Fruit fly (Drosophila melanogaster) whole organism, embryonic: ENCODE results near the gene CG10804.

ENCODE experiments used
- CG11504 ChIP-seq: fragments of 200-800 bp; sonication (Bioruptor generic); optimal IDR thresholded peaks from 3 replicates; lab custom pipeline; 2019; ENCODE audit warnings: missing biosample characterization, mild to moderate bottlenecking, missing genetic modification characterization, moderate library complexity
- CG13287 ChIP-seq: fragments of 200-800 bp; sonication (Bioruptor generic); IDR thresholded peaks from 2 replicates; pipeline ENCODE4 v1.3.6; 2022; ENCODE audit warnings: missing biosample characterization, missing genetic modification characterization; ENCODE audit not compliant: partially characterized antibody
- CG14441 ChIP-seq: fragments of 200-800 bp; sonication (Bioruptor generic); IDR thresholded peaks from 2 replicates; pipeline ENCODE4 v1.3.6; 2022; ENCODE audit warnings: missing biosample characterization, missing genetic modification characterization
- CG14965 ChIP-seq: fragments of 200-800 bp; sonication (Bioruptor generic); optimal IDR thresholded peaks from 2 replicates; lab custom pipeline; 2016; ENCODE audit warnings: missing biosample characterization, missing genetic modification characterization, borderline replicate concordance
- CG15601 ChIP-seq: fragments of 200-800 bp; sonication (Bioruptor generic); optimal IDR thresholded peaks from 3 replicates; lab custom pipeline; 2019; ENCODE audit warnings: missing biosample characterization, mild to moderate bottlenecking, missing genetic modification characterization, moderate library complexity
- CG17385 ChIP-seq: fragments of 200-800 bp; sonication (Bioruptor generic); optimal IDR thresholded peaks from 3 replicates; lab custom pipeline; 2018; ENCODE audit warnings: missing biosample characterization, mild to moderate bottlenecking, missing genetic modification characterization
- CG2120 ChIP-seq: fragments of 200-800 bp; sonication (Bioruptor generic); optimal IDR thresholded peaks from 3 replicates; lab custom pipeline; 2016; ENCODE audit warnings: missing biosample characterization, missing genetic modification characterization
- CG2199 ChIP-seq: fragments of 200-800 bp; sonication (Bioruptor generic); IDR thresholded peaks from 3 replicates; pipeline ENCODE4 v1.3.6; 2022; ENCODE audit warnings: missing biosample characterization, missing genetic modification characterization
- CG31441 ChIP-seq: fragments of 200-800 bp; sonication (Bioruptor generic); IDR thresholded peaks from 2 replicates; pipeline ENCODE4 v1.3.6; 2022; ENCODE audit warnings: missing biosample characterization, missing genetic modification characterization
- CG3281 ChIP-seq: fragments of 200-800 bp; sonication (Bioruptor generic); optimal IDR thresholded peaks from 3 replicates; lab custom pipeline; 2017; ENCODE audit warnings: missing biosample characterization, mild to moderate bottlenecking, missing genetic modification characterization
- CG5245 ChIP-seq: fragments of 200-800 bp; sonication (Bioruptor generic); optimal IDR thresholded peaks from 3 replicates; lab custom pipeline; 2016; ENCODE audit warnings: missing biosample characterization, missing genetic modification characterization
- CG6813 ChIP-seq: fragments of 200-800 bp; sonication (Bioruptor generic); optimal IDR thresholded peaks from 2 replicates; lab custom pipeline; 2017; ENCODE audit warnings: missing biosample characterization, missing genetic modification characterization, mild to moderate bottlenecking, moderate library complexity, missing genetic modification reagents
- Deaf1 ChIP-seq: fragments of 200-800 bp; optimal IDR thresholded peaks from 3 replicates; lab custom pipeline; 2019; ENCODE audit warnings: missing biosample characterization, mild to moderate bottlenecking, missing genetic modification characterization, moderate library complexity
- Doc3 ChIP-seq: fragments of 200-800 bp; sonication (Bioruptor generic); IDR thresholded peaks from 3 replicates; pipeline ENCODE4 v1.3.6; 2022; ENCODE audit warnings: missing biosample characterization, missing genetic modification characterization; ENCODE audit not compliant: partially characterized antibody
- E2f1 ChIP-seq: fragments of 200-800 bp; sonication (Bioruptor generic); IDR thresholded peaks from 2 replicates; pipeline ENCODE4 v1.3.6; 2022; ENCODE audit warnings: missing biosample characterization, missing genetic modification characterization
- Gsc ChIP-seq: fragments of 200-800 bp; sonication (Bioruptor generic); IDR thresholded peaks from 2 replicates; pipeline ENCODE4 v1.3.6; 2022; ENCODE audit warnings: missing biosample characterization, missing genetic modification characterization
- HHEX ChIP-seq: fragments of 200-800 bp; sonication (Bioruptor generic); optimal IDR thresholded peaks from 3 replicates; lab custom pipeline; 2017; ENCODE audit warnings: missing biosample characterization, mild to moderate bottlenecking, missing genetic modification characterization, missing genetic modification reagents
- Hmx ChIP-seq: fragments of 200-800 bp; sonication (Bioruptor generic); optimal IDR thresholded peaks from 2 replicates; lab custom pipeline; 2016; ENCODE audit warnings: missing biosample characterization, missing genetic modification characterization
- Myb ChIP-seq: fragments of 200-800 bp; sonication (Bioruptor generic); optimal IDR thresholded peaks from 2 replicates; lab custom pipeline; 2016; ENCODE audit warnings: missing biosample characterization, missing genetic modification characterization
- NFAT ChIP-seq: fragments of 200-800 bp; sonication (Bioruptor generic); IDR thresholded peaks from 2 replicates; pipeline ENCODE4 v1.3.6; 2022; ENCODE audit warnings: missing biosample characterization, missing genetic modification characterization
- Nf-YC ChIP-seq: fragments of 200-800 bp; optimal IDR thresholded peaks from 3 replicates; lab custom pipeline; 2019; ENCODE audit warnings: missing biosample characterization, mild to moderate bottlenecking, missing genetic modification characterization, moderate library complexity
- Pdp1 ChIP-seq, 2 experiments: fragments of 200-800 bp; sonication (Bioruptor generic); optimal IDR thresholded peaks; 3 replicates each; lab custom pipeline; 2016; ENCODE audit warnings: missing biosample characterization in 2 of 2, missing genetic modification characterization in 2 of 2, mild to moderate bottlenecking in 1 of 2, moderate library complexity in 1 of 2
- Sox102F ChIP-seq: fragments of 200-800 bp; sonication (Bioruptor generic); optimal IDR thresholded peaks from 2 replicates; lab custom pipeline; 2018; ENCODE audit warnings: missing biosample characterization, mild to moderate bottlenecking, missing genetic modification characterization, moderate library complexity
- Spps ChIP-seq: fragments of 200-800 bp; sonication (Bioruptor generic); optimal IDR thresholded peaks from 2 replicates; lab custom pipeline; 2018; ENCODE audit warnings: missing biosample characterization, mild to moderate bottlenecking, missing genetic modification characterization
- Trl ChIP-seq, 3 experiments: fragments of >200 bp in 2 of 3; fragments of 200-800 bp in 1 of 3; sonication (Bioruptor generic) in 1 of 3; optimal IDR thresholded peaks; 2 replicates in 1 of 3; 3 replicates in 2 of 3; lab custom pipeline; 2016 to 2017; ENCODE audit warnings: missing biosample characterization in 1 of 3, missing genetic modification characterization in 1 of 3
- al ChIP-seq: fragments of 200-800 bp; sonication (Bioruptor generic); IDR thresholded peaks from 2 replicates; pipeline ENCODE4 v1.3.6; 2022; ENCODE audit warnings: missing biosample characterization, missing genetic modification characterization
- bcd ChIP-seq: fragments of 200-800 bp; sonication (Bioruptor generic); optimal IDR thresholded peaks from 2 replicates; lab custom pipeline; 2017; ENCODE audit warnings: missing biosample characterization, mild to moderate bottlenecking, missing genetic modification characterization
- cg ChIP-seq: fragments of 200-800 bp; sonication (Bioruptor generic); optimal IDR thresholded peaks from 3 replicates; lab custom pipeline; 2019; ENCODE audit warnings: missing biosample characterization, mild to moderate bottlenecking, missing genetic modification characterization, moderate library complexity
- dan ChIP-seq: fragments of 200-800 bp; sonication (Bioruptor generic); IDR thresholded peaks from 2 replicates; pipeline ENCODE4 v1.3.6; 2022; ENCODE audit warnings: missing biosample characterization, missing genetic modification characterization
- gem ChIP-seq: fragments of 200-800 bp; sonication (Bioruptor generic); optimal IDR thresholded peaks from 2 replicates; lab custom pipeline; 2019; ENCODE audit warnings: missing biosample characterization, mild to moderate bottlenecking, missing genetic modification characterization, moderate library complexity
- grau ChIP-seq: fragments of 200-800 bp; optimal IDR thresholded peaks from 3 replicates; lab custom pipeline; 2019; ENCODE audit warnings: missing biosample characterization, mild to moderate bottlenecking, missing genetic modification characterization, moderate library complexity
- jigr1 ChIP-seq: fragments of 200-800 bp; sonication (Bioruptor generic); IDR thresholded peaks from 3 replicates; pipeline ENCODE4 v1.3.6; 2022; ENCODE audit warnings: missing biosample characterization, missing genetic modification characterization
- jumu ChIP-seq: fragments of 200-800 bp; sonication (Bioruptor generic); optimal IDR thresholded peaks from 3 replicates; lab custom pipeline; 2016; ENCODE audit warnings: missing biosample characterization, missing genetic modification characterization
- lab ChIP-seq: fragments of 200-800 bp; sonication (Bioruptor generic); optimal IDR thresholded peaks from 3 replicates; lab custom pipeline; 2017; ENCODE audit warnings: missing biosample characterization, missing genetic modification characterization, mild to moderate bottlenecking, moderate library complexity, missing genetic modification reagents
- lbe ChIP-seq: fragments of 200-800 bp; sonication (Bioruptor generic); optimal IDR thresholded peaks from 2 replicates; lab custom pipeline; 2016; ENCODE audit warnings: missing biosample characterization, mild to moderate bottlenecking, missing genetic modification characterization
- nerfin-1 ChIP-seq: fragments of 200-800 bp; sonication (Bioruptor generic); optimal IDR thresholded peaks from 3 replicates; lab custom pipeline; 2019; ENCODE audit warnings: missing biosample characterization, mild to moderate bottlenecking, missing genetic modification characterization, moderate library complexity
- p53 ChIP-seq: fragments of 200-800 bp; sonication (Bioruptor generic); optimal IDR thresholded peaks from 2 replicates; lab custom pipeline; 2016; ENCODE audit warnings: missing biosample characterization, missing genetic modification characterization
- peb ChIP-seq: fragments of 200-800 bp; sonication (Bioruptor generic); IDR thresholded peaks from 2 replicates; pipeline ENCODE4 v1.3.6; 2022; ENCODE audit warnings: missing biosample characterization, missing genetic modification characterization
- phol ChIP-seq: fragments of 200-800 bp; sonication (Bioruptor generic); optimal IDR thresholded peaks from 3 replicates; lab custom pipeline; 2018; ENCODE audit warnings: missing biosample characterization, mild to moderate bottlenecking, missing genetic modification characterization, moderate library complexity
- ranshi ChIP-seq: fragments of 200-800 bp; sonication (Bioruptor generic); IDR thresholded peaks from 2 replicates; pipeline ENCODE4 v1.3.6; 2022; ENCODE audit warnings: missing biosample characterization, missing genetic modification characterization
- rib ChIP-seq: fragments of 200-800 bp; sonication (Bioruptor generic); IDR thresholded peaks from 2 replicates; pipeline ENCODE4 v1.3.6; 2022; ENCODE audit warnings: missing biosample characterization, missing genetic modification characterization
- row ChIP-seq: fragments of 200-800 bp; sonication (Bioruptor generic); IDR thresholded peaks from 3 replicates; pipeline ENCODE4 v1.3.6; 2022; ENCODE audit warnings: missing biosample characterization, missing genetic modification characterization
- salm ChIP-seq: fragments of 200-800 bp; sonication (Bioruptor generic); optimal IDR thresholded peaks from 2 replicates; lab custom pipeline; 2018; ENCODE audit warnings: missing biosample characterization, mild to moderate bottlenecking, missing genetic modification characterization
- sc ChIP-seq, 3 experiments: fragments of >200 bp in 2 of 3; fragments of 200-800 bp in 1 of 3; sonication (Bioruptor generic) in 1 of 3; optimal IDR thresholded peaks; 2 replicates in 2 of 3; 3 replicates in 1 of 3; lab custom pipeline; 2017; ENCODE audit warnings: mild to moderate bottlenecking in 1 of 3, missing biosample characterization in 1 of 3, missing genetic modification characterization in 1 of 3, missing genetic modification reagents in 1 of 3
- sd ChIP-seq: fragments of 200-800 bp; sonication (Bioruptor generic); optimal IDR thresholded peaks from 3 replicates; lab custom pipeline; 2018; ENCODE audit warnings: missing biosample characterization, mild to moderate bottlenecking, missing genetic modification characterization, moderate library complexity
- sima ChIP-seq: fragments of 200-800 bp; sonication (Bioruptor generic); optimal IDR thresholded peaks from 2 replicates; lab custom pipeline; 2016; ENCODE audit warnings: missing biosample characterization, missing genetic modification characterization
- sisA ChIP-seq: fragments of 200-800 bp; sonication (Bioruptor generic); IDR thresholded peaks from 2 replicates; pipeline ENCODE4 v1.3.6; 2022; ENCODE audit warnings: missing biosample characterization, missing genetic modification characterization
- tgo ChIP-seq: fragments of 200-800 bp; sonication (Bioruptor generic); IDR thresholded peaks from 3 replicates; pipeline ENCODE4 v1.3.6; 2022; ENCODE audit warnings: missing biosample characterization, missing genetic modification characterization

Gene CG10804

DNA sequence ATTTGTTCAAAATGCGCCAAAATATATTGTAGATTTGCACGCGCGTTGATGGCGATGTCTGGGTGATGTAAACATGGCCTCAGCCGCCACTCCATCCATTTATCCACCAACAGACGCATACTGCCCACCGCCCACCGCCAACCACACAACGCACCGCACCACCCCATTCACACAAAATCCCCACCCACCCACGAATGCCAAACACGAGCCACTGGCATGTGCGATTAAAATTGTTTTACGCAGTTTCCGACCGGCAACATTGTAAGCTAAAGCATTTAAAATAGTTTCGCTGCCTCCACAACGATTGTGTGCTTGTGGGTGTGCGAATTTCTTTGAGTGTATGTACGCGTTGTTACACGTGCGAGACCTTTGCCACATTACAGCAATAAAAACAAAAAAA lies 41.6 kb downstream of the CG10804 start (continued):
- 0 out of 2 replicates have a peak, but pooled peaks have one; percentile 18 for TF ChIP-seq CG14441 (GFP tag; lab: Robert Waterston, UW)
- TF ChIP-seq Gsc (GFP tag; lab: Robert Waterston, UW): no peak
- TF ChIP-seq ranshi (GFP tag; lab: Robert Waterston, UW): 0 out of 2 replicates have a peak, but pooled peaks have one; percentile 16
- TF ChIP-seq lab (GFP tag; lab: Kevin White, UChicago): peak; percentile 24
- no peak for TF ChIP-seq CG14965
- TF ChIP-seq dan (GFP tag; lab: Robert Waterston, UW): no peak
- TF ChIP-seq Myb (GFP tag; lab: Kevin White, UChicago): no peak
- TF ChIP-seq CG2199 (GFP tag; lab: Robert Waterston, UW): no peak
- no peak for TF ChIP-seq Deaf1 (tag; lab: Kevin White, UChicago)
- peak; percentile 11; the same call in 1 of the 3 replicates for TF ChIP-seq row (GFP tag; lab: Robert Waterston, UW)
- TF ChIP-seq CG15601: no peak
- TF ChIP-seq sd: peak; percentile 88
- TF ChIP-seq rib (GFP tag; lab: Robert Waterston, UW): peak; percentile 56; the same call in 1 of the 2 replicates

DNA sequence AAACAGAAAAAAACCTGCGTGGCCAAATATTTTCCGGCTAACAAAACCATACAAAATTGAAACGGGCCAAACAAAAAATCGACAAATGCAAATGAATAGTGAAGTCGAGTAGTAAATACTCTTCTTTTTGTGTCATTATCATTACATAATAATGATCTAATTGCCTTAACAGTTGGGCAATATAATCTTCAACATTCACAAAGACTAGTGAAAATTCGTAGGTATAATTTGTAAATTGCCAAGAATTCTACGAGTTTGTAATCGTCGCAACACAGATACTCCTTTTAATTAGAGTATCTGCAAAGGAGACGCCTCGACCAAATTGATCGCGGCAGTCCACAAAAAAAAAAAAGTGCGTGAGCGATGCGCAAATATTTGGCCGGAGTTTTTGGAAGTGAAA lies 44.6 kb downstream of the CG10804 start:
- TF ChIP-seq Hmx: no peak
- TF ChIP-seq sima: no peak
- TF ChIP-seq al (GFP tag; lab: Robert Waterston, UW): no peak
- no peak for TF ChIP-seq bcd
- no peak for TF ChIP-seq cg (GFP tag; lab: Kevin White, UChicago)
- peak; percentile 54 for TF ChIP-seq lbe (GFP tag; lab: Kevin White, UChicago)
- no peak for TF ChIP-seq jumu (GFP tag; lab: Kevin White, UChicago)
- TF ChIP-seq peb (GFP tag; lab: Robert Waterston, UW): no peak
- no peak for TF ChIP-seq CG13287 (GFP tag; lab: Robert Waterston, UW)
- no peak for TF ChIP-seq NFAT (GFP tag; lab: Robert Waterston, UW)
- TF ChIP-seq sisA (GFP tag; lab: Robert Waterston, UW): no peak
- TF ChIP-seq p53 (GFP tag; lab: Kevin White, UChicago): no peak
- no peak for TF ChIP-seq phol (tag; lab: Kevin White, UChicago)
- no peak for TF ChIP-seq grau (tag; lab: Kevin White, UChicago)
- TF ChIP-seq lab (GFP tag; lab: Kevin White, UChicago): peak; percentile 14
- no peak for TF ChIP-seq sc (optimal IDR thresholded peaks at IDR 0.05; lab: Kevin White, UChicago)
- TF ChIP-seq sc (GFP tag; optimal IDR thresholded peaks at IDR 0.05; lab: Kevin White, UChicago): no peak
- peak in 1 of 2 experiments; percentile 61 for TF ChIP-seq Pdp1 (GFP tag; optimal IDR thresholded peaks at IDR 0.05; lab: Kevin White, UChicago)
- TF ChIP-seq jigr1: no peak
- no peak for TF ChIP-seq salm (tag; lab: Kevin White, UChicago)
- no peak for TF ChIP-seq Spps (tag; lab: Kevin White, UChicago)
- TF ChIP-seq CG17385 (GFP tag; lab: Kevin White, UChicago): no peak
- no peak for TF ChIP-seq CG31441 (GFP tag; lab: Robert Waterston, UW)
- no peak for TF ChIP-seq CG6813 (GFP tag; lab: Kevin White, UChicago)
- no peak for TF ChIP-seq tgo
- TF ChIP-seq CG3281 (GFP tag; lab: Kevin White, UChicago): peak; percentile 7
- no peak for TF ChIP-seq E2f1 (GFP tag; lab: Robert Waterston, UW)
- TF ChIP-seq CG14965: no peak
- TF ChIP-seq row (GFP tag; lab: Robert Waterston, UW): peak; percentile 55
- TF ChIP-seq CG2120: no peak
- TF ChIP-seq CG5245: no peak
- no peak for TF ChIP-seq rib (GFP tag; lab: Robert Waterston, UW)
- TF ChIP-seq Nf-YC: no peak
- no peak for TF ChIP-seq HHEX (GFP tag; lab: Kevin White, UChicago)
- TF ChIP-seq gem (tag; lab: Kevin White, UChicago): peak; percentile 28
- TF ChIP-seq CG11504 (tag; lab: Kevin White, UChicago): peak; percentile 37
- no peak for TF ChIP-seq Trl (optimal IDR thresholded peaks at IDR 0.05; lab: Kevin White, UChicago)
- no peak for TF ChIP-seq Trl (GFP tag; optimal IDR thresholded peaks at IDR 0.05; lab: Kevin White, UChicago)
- TF ChIP-seq Doc3: no peak
- TF ChIP-seq nerfin-1 (tag; lab: Kevin White, UChicago): no peak
- peak; percentile 26 for TF ChIP-seq Sox102F (GFP tag; lab: Kevin White, UChicago)
